Worm (Caenorhabditis elegans) whole organism, L3 larva: ENCODE measurements around the gene ptr-1.

Experiments
- R02D3.7 ChIP-seq: fragments of 150-350 bp; optimal IDR thresholded peaks from 2 replicates; lab custom pipeline; 2014; ENCODE audit warnings: missing biosample characterization, missing genetic modification characterization
- ZK546.5 ChIP-seq: sonication (generic microtip); optimal IDR thresholded peaks from 2 replicates; lab custom pipeline; 2017; ENCODE audit warnings: missing biosample characterization, missing genetic modification characterization
- ama-1 ChIP-seq: fragments of 150-350 bp; optimal IDR thresholded peaks from 2 replicates; lab custom pipeline; 2018
- ceh-16 ChIP-seq: sonication (generic microtip); optimal IDR thresholded peaks from 2 replicates; lab custom pipeline; 2017; ENCODE audit warnings: missing biosample characterization, missing genetic modification characterization
- ceh-28 ChIP-seq: fragments of 150-350 bp; optimal IDR thresholded peaks from 2 replicates; lab custom pipeline; 2014; ENCODE audit warnings: missing biosample characterization, missing genetic modification reagents, missing genetic modification characterization
- ceh-9 ChIP-seq: sonication (generic microtip); optimal IDR thresholded peaks from 2 replicates; lab custom pipeline; 2018; ENCODE audit warnings: missing biosample characterization, missing genetic modification characterization
- daf-12 ChIP-seq: fragments of 150-350 bp; optimal IDR thresholded peaks from 2 replicates; lab custom pipeline; 2014; ENCODE audit warnings: missing biosample characterization, missing genetic modification reagents, missing genetic modification characterization
- egl-5 ChIP-seq: fragments of 150-350 bp; optimal IDR thresholded peaks from 2 replicates; lab custom pipeline; 2017; ENCODE audit warnings: missing biosample characterization, missing genetic modification reagents, missing genetic modification characterization, inconsistent platforms
- elt-2 ChIP-seq: sonication (generic microtip); optimal IDR thresholded peaks from 2 replicates; lab custom pipeline; 2016; ENCODE audit warnings: missing genetic modification reagents, mild to moderate bottlenecking, missing genetic modification characterization, missing compliant biosample characterization
- eor-1 ChIP-seq, 2 experiments: fragments of 150-350 bp; optimal IDR thresholded peaks; 2 replicates each; lab custom pipeline; 2014 to 2018; ENCODE audit warnings: missing biosample characterization in 2 of 2, missing genetic modification characterization in 2 of 2
- fkh-2 ChIP-seq: fragments of 150-350 bp; optimal IDR thresholded peaks from 2 replicates; lab custom pipeline; 2014; ENCODE audit warnings: missing biosample characterization, missing genetic modification reagents, missing genetic modification characterization
- hmg-11 ChIP-seq: sonication (generic microtip); optimal IDR thresholded peaks from 2 replicates; lab custom pipeline; 2016; ENCODE audit warnings: missing genetic modification characterization, missing compliant biosample characterization
- lin-15B ChIP-seq: fragments of 150-350 bp; optimal IDR thresholded peaks from 2 replicates; lab custom pipeline; 2014; ENCODE audit warnings: missing biosample characterization, missing genetic modification characterization
- lin-39 ChIP-seq: fragments of 150-350 bp; optimal IDR thresholded peaks from 2 replicates; lab custom pipeline; 2018; ENCODE audit warnings: missing biosample characterization, missing genetic modification reagents, missing genetic modification characterization
- mdl-1 ChIP-seq: fragments of 150-350 bp; optimal IDR thresholded peaks from 2 replicates; lab custom pipeline; 2014; ENCODE audit warnings: missing biosample characterization, missing genetic modification characterization
- mml-1 ChIP-seq: fragments of 150-350 bp; sonication (generic microtip); optimal IDR thresholded peaks from 3 replicates; lab custom pipeline; 2014; ENCODE audit warnings: missing biosample characterization, missing genetic modification characterization
- nfya-1 ChIP-seq: sonication (generic microtip); optimal IDR thresholded peaks from 2 replicates; lab custom pipeline; 2017; ENCODE audit warnings: missing genetic modification characterization, mild to moderate bottlenecking, missing compliant biosample characterization, antibody characterized with exemption, moderate library complexity; ENCODE audit not compliant: insufficient read depth
- nhr-11 ChIP-seq: fragments of 150-350 bp; optimal IDR thresholded peaks from 2 replicates; lab custom pipeline; 2014; ENCODE audit warnings: missing biosample characterization, missing genetic modification characterization
- nhr-23 ChIP-seq: fragments of 150-350 bp; optimal IDR thresholded peaks from 2 replicates; lab custom pipeline; 2014; ENCODE audit warnings: missing biosample characterization, missing genetic modification reagents, missing genetic modification characterization
- nhr-25 ChIP-seq: sonication (generic microtip); optimal IDR thresholded peaks from 2 replicates; lab custom pipeline; 2017; ENCODE audit warnings: missing biosample characterization, missing genetic modification characterization
- nhr-28 ChIP-seq: fragments of 150-350 bp; optimal IDR thresholded peaks from 2 replicates; lab custom pipeline; 2014; ENCODE audit warnings: missing biosample characterization, missing genetic modification characterization
- nhr-43 ChIP-seq: sonication (generic microtip); optimal IDR thresholded peaks from 2 replicates; lab custom pipeline; 2016; ENCODE audit warnings: mild to moderate bottlenecking, missing genetic modification characterization, missing compliant biosample characterization; ENCODE audit not compliant: poor library complexity, severe bottlenecking
- pha-4 ChIP-seq: fragments of 150-350 bp; optimal IDR thresholded peaks from 2 replicates; lab custom pipeline; 2014; ENCODE audit warnings: missing biosample characterization, missing genetic modification reagents, missing genetic modification characterization
- pqm-1 ChIP-seq: fragments of 150-350 bp; optimal IDR thresholded peaks from 2 replicates; lab custom pipeline; 2017; ENCODE audit warnings: missing biosample characterization, missing genetic modification characterization, inconsistent platforms
- sea-2 ChIP-seq: fragments of 150-350 bp; sonication (generic microtip); optimal IDR thresholded peaks from 4 replicates; lab custom pipeline; 2014; ENCODE audit warnings: missing biosample characterization, missing genetic modification reagents, missing genetic modification characterization
- snpc-4 ChIP-seq: fragments of 150-350 bp; optimal IDR thresholded peaks from 2 replicates; lab custom pipeline; 2014; ENCODE audit warnings: missing biosample characterization, missing genetic modification characterization
- tbx-2 ChIP-seq: sonication (generic microtip); optimal IDR thresholded peaks from 2 replicates; lab custom pipeline; 2016; ENCODE audit warnings: mild to moderate bottlenecking, missing genetic modification characterization, missing compliant biosample characterization
- unc-62 ChIP-seq: fragments of 150-350 bp; sonication (generic microtip); optimal IDR thresholded peaks from 4 replicates; lab custom pipeline; 2014; ENCODE audit warnings: missing biosample characterization, missing genetic modification reagents, missing genetic modification characterization
- ztf-4 ChIP-seq: fragments of 150-350 bp; optimal IDR thresholded peaks from 2 replicates; lab custom pipeline; 2014; ENCODE audit warnings: missing biosample characterization, missing genetic modification characterization

The ptr-1 gene

ce11 chrV:9213554-9213953 is 32.0 kb upstream of the ptr-1 start, which contains the start of gene mdt-27:
mdt-27 (minus strand) TSS chrV:9213654.
- TF ChIP-seq tbx-2 (tag; lab: Kevin White, UChicago) (no peak), R02D3.7 (tag; lab: Kevin White, UChicago) (no peak), ceh-9 (tag; lab: Kevin White, UChicago) (no peak), nhr-11 (tag; lab: Kevin White, UChicago) (no peak)

- peak; percentile 90 for TF ChIP-seq lin-15B (tag; lab: Kevin White, UChicago)
- peak; percentile 92 for TF ChIP-seq egl-5 (tag; lab: Kevin White, UChicago)
- TF ChIP-seq eor-1 (tag; optimal IDR thresholded peaks at IDR 0.05; lab: Kevin White, UChicago): no peak
- peak; percentile 53 for TF ChIP-seq elt-2 (tag; lab: Kevin White, UChicago)
- TF ChIP-seq pqm-1 (tag; lab: Kevin White, UChicago): peak; percentile 33
- peak; percentile 73 for TF ChIP-seq snpc-4 (tag; lab: Kevin White, UChicago)
- TF ChIP-seq nfya-1 (tag; lab: Kevin White, UChicago): peak; percentile 81
- peak; percentile 91 for TF ChIP-seq pha-4
- TF ChIP-seq lin-39 (tag; lab: Kevin White, UChicago): peak; percentile 79
- TF ChIP-seq hmg-11: peak; percentile 54
- TF ChIP-seq mml-1 (tag; lab: Kevin White, UChicago): no peak
- TF ChIP-seq nhr-23 (tag; lab: Kevin White, UChicago): peak; percentile 54
- no peak for TF ChIP-seq sea-2
- TF ChIP-seq nhr-25 (tag; lab: Kevin White, UChicago): peak; percentile 80
- TF ChIP-seq daf-12: no peak
- TF ChIP-seq fkh-2 (tag; lab: Kevin White, UChicago): peak; percentile 17
Observed at ce11 chrV:9212499-9212898, 31.0 kb upstream of the ptr-1 start.

ce11 chrV:9208878-9209277 is 27.4 kb upstream of the ptr-1 start:
- TF ChIP-seq hmg-11 (peak; percentile 47), nhr-23 (tag; lab: Kevin White, UChicago) (no peak), pha-4 (no peak), unc-62 (GFP tag; lab: Kevin White, UChicago) (no peak), nfya-1 (tag; lab: Kevin White, UChicago) (peak; percentile 27), mdl-1 (tag; lab: Kevin White, UChicago) (no peak)

ce11 chrV:9207377-9207776 is 25.9 kb upstream of the ptr-1 start, which contains the start of gene inx-10:
inx-10 (minus strand) TSS chrV:9207477.
- TF ChIP-seq ceh-28 (tag; lab: Kevin White, UChicago) (no peak), pha-4 (peak; percentile 59)

- TF ChIP-seq elt-2 (tag; lab: Kevin White, UChicago) (peak; percentile 91), pqm-1 (tag; lab: Kevin White, UChicago) (peak; percentile 89), ama-1 (lab: Kevin White, UChicago) (no peak)
- TF ChIP-seq, all 47 proteins: peak for 2
Observed at ce11 chrV:9202710-9203109, 21.2 kb upstream of the ptr-1 start, which contains the start of gene asp-2. asp-2 (plus strand) TSS chrV:9203077.

ce11 chrV:9198887-9199286 is 17.4 kb upstream of the ptr-1 start, which contains the start of gene str-177:
str-177 (minus strand) TSS chrV:9198987.
- TF ChIP-seq ZK546.5 (tag; lab: Kevin White, UChicago) (no peak), nhr-23 (tag; lab: Kevin White, UChicago) (no peak), nhr-25 (tag; lab: Kevin White, UChicago) (no peak), hmg-11 (no peak), nhr-43 (no peak), ceh-9 (tag; lab: Kevin White, UChicago) (no peak), eor-1 (tag; optimal IDR thresholded peaks at IDR 0.05; lab: Kevin White, UChicago) (no peak)

ce11 chrV:9197121-9197520 is 15.6 kb upstream of the ptr-1 start, which contains the start of gene C24B5.4:
C24B5.4 (minus strand) TSS chrV:9197326.
- TF ChIP-seq elt-2 (tag; lab: Kevin White, UChicago): peak; percentile 6
- no peak for TF ChIP-seq nhr-28
- TF ChIP-seq snpc-4 (tag; lab: Kevin White, UChicago): no peak
- no peak for TF ChIP-seq lin-15B (tag; lab: Kevin White, UChicago)
- no peak for TF ChIP-seq nhr-23 (tag; lab: Kevin White, UChicago)
- no peak for TF ChIP-seq ceh-16 (tag; lab: Kevin White, UChicago)
- no peak for TF ChIP-seq ama-1 (lab: Kevin White, UChicago)
- TF ChIP-seq pha-4: no peak
- TF ChIP-seq ztf-4 (tag; lab: Kevin White, UChicago): no peak
